Fruit fly (Drosophila melanogaster) whole organism, embryonic: ENCODE data around the gene yellow-f2.

Source experiments
- ATbp ChIP-seq: fragments of 200-800 bp; sonication (Bioruptor generic); optimal IDR thresholded peaks from 2 replicates; lab custom pipeline; 2017; ENCODE audit warnings: missing biosample characterization, mild to moderate bottlenecking, missing genetic modification characterization, missing genetic modification reagents
- Adf1 ChIP-seq: fragments of 200-800 bp; sonication (Bioruptor generic); IDR thresholded peaks from 2 replicates; pipeline ENCODE4 v1.3.6; 2022; ENCODE audit warnings: missing biosample characterization, missing genetic modification characterization
- Asciz ChIP-seq: fragments of 200-800 bp; sonication (Bioruptor generic); optimal IDR thresholded peaks from 2 replicates; lab custom pipeline; 2017; ENCODE audit warnings: missing biosample characterization, mild to moderate bottlenecking, missing genetic modification characterization, missing genetic modification reagents
- Atf3 ChIP-seq: fragments of 200-800 bp; sonication (Bioruptor generic); optimal IDR thresholded peaks from 3 replicates; lab custom pipeline; 2016; ENCODE audit warnings: missing biosample characterization, missing genetic modification characterization
- BEAF-32 ChIP-seq: fragments of 200-800 bp; sonication (Bioruptor generic); optimal IDR thresholded peaks from 3 replicates; lab custom pipeline; 2017; ENCODE audit warnings: missing biosample characterization, missing genetic modification characterization, mild to moderate bottlenecking, moderate library complexity, missing genetic modification reagents
- CG11398 ChIP-seq: fragments of 200-800 bp; sonication (Bioruptor generic); optimal IDR thresholded peaks from 2 replicates; lab custom pipeline; 2016; ENCODE audit warnings: missing biosample characterization, missing genetic modification characterization
- CG11696 ChIP-seq: fragments of 200-800 bp; sonication (Bioruptor generic); IDR thresholded peaks from 2 replicates; pipeline ENCODE4 v1.3.6; 2022; ENCODE audit warnings: missing biosample characterization, missing genetic modification characterization
- CG12769 ChIP-seq: fragments of 200-800 bp; sonication (Bioruptor generic); optimal IDR thresholded peaks from 2 replicates; lab custom pipeline; 2019; ENCODE audit warnings: missing biosample characterization, mild to moderate bottlenecking, missing genetic modification characterization, moderate library complexity
- CG12942 ChIP-seq: fragments of 200-800 bp; sonication (Bioruptor generic); optimal IDR thresholded peaks from 3 replicates; lab custom pipeline; 2016; ENCODE audit warnings: missing biosample characterization, missing genetic modification characterization
- CG1647 ChIP-seq: fragments of 200-800 bp; sonication (Bioruptor generic); optimal IDR thresholded peaks from 3 replicates; lab custom pipeline; 2016; ENCODE audit warnings: missing biosample characterization, missing genetic modification characterization
- CG17359 ChIP-seq: fragments of 200-800 bp; sonication (Bioruptor generic); optimal IDR thresholded peaks from 3 replicates; lab custom pipeline; 2018; ENCODE audit warnings: missing biosample characterization, mild to moderate bottlenecking, missing genetic modification characterization, moderate library complexity
- CG17385 ChIP-seq: fragments of 200-800 bp; sonication (Bioruptor generic); optimal IDR thresholded peaks from 3 replicates; lab custom pipeline; 2018; ENCODE audit warnings: missing biosample characterization, mild to moderate bottlenecking, missing genetic modification characterization
- CG2120 ChIP-seq: fragments of 200-800 bp; sonication (Bioruptor generic); optimal IDR thresholded peaks from 3 replicates; lab custom pipeline; 2016; ENCODE audit warnings: missing biosample characterization, missing genetic modification characterization
- CG2889 ChIP-seq: fragments of 200-800 bp; sonication (Bioruptor generic); IDR thresholded peaks from 3 replicates; pipeline ENCODE4 v1.3.6; 2022; ENCODE audit warnings: missing biosample characterization, missing genetic modification characterization
- CG32532 ChIP-seq: fragments of 200-800 bp; sonication (Bioruptor generic); IDR thresholded peaks from 2 replicates; pipeline ENCODE4 v1.3.6; 2022; ENCODE audit warnings: missing biosample characterization, missing genetic modification characterization
- CG7928 ChIP-seq: fragments of 200-800 bp; sonication (Bioruptor generic); optimal IDR thresholded peaks from 2 replicates; lab custom pipeline; 2017; ENCODE audit warnings: missing biosample characterization, mild to moderate bottlenecking, missing genetic modification characterization
- CG8359 ChIP-seq: fragments of 200-800 bp; sonication (Bioruptor generic); optimal IDR thresholded peaks from 2 replicates; lab custom pipeline; 2017; ENCODE audit warnings: missing biosample characterization, mild to moderate bottlenecking, missing genetic modification characterization, borderline replicate concordance
- CG8944 ChIP-seq: fragments of 200-800 bp; sonication (Bioruptor generic); optimal IDR thresholded peaks from 3 replicates; lab custom pipeline; 2016; ENCODE audit warnings: missing biosample characterization, missing genetic modification characterization
- E2f2 ChIP-seq: fragments of 200-800 bp; sonication (Bioruptor generic); IDR thresholded peaks from 2 replicates; pipeline ENCODE4 v1.3.6; 2022; ENCODE audit warnings: missing biosample characterization, missing genetic modification characterization
- Eip74EF ChIP-seq, 2 experiments: fragments of 200-800 bp in 1 of 2; fragments of >200 bp in 1 of 2; sonication (Bioruptor generic) in 1 of 2; optimal IDR thresholded peaks; 2 replicates each; lab custom pipeline; 2017 to 2019; ENCODE audit warnings: missing biosample characterization in 2 of 2, missing genetic modification characterization in 2 of 2, mild to moderate bottlenecking in 1 of 2, moderate library complexity in 1 of 2
- Fer2 ChIP-seq: fragments of 200-800 bp; sonication (Bioruptor generic); optimal IDR thresholded peaks from 2 replicates; lab custom pipeline; 2018; ENCODE audit warnings: missing biosample characterization, mild to moderate bottlenecking, missing genetic modification characterization, moderate library complexity
- Gug ChIP-seq: fragments of 200-800 bp; sonication (Bioruptor generic); IDR thresholded peaks from 4 replicates; pipeline ENCODE4 v1.3.6; 2022; ENCODE audit warnings: missing biosample characterization, missing genetic modification characterization
- HHEX ChIP-seq: fragments of 200-800 bp; sonication (Bioruptor generic); optimal IDR thresholded peaks from 3 replicates; lab custom pipeline; 2017; ENCODE audit warnings: missing biosample characterization, mild to moderate bottlenecking, missing genetic modification characterization, missing genetic modification reagents
- Hr39 ChIP-seq: fragments of >200 bp; optimal IDR thresholded peaks from 2 replicates; lab custom pipeline; 2017
- Mad ChIP-seq: fragments of 200-800 bp; sonication (Bioruptor generic); optimal IDR thresholded peaks from 2 replicates; lab custom pipeline; 2016; ENCODE audit warnings: missing biosample characterization, missing genetic modification characterization
- Mes4 ChIP-seq: fragments of 200-800 bp; sonication (Bioruptor generic); optimal IDR thresholded peaks from 2 replicates; lab custom pipeline; 2016; ENCODE audit warnings: missing biosample characterization, missing genetic modification characterization
- NFAT ChIP-seq: fragments of 200-800 bp; sonication (Bioruptor generic); IDR thresholded peaks from 2 replicates; pipeline ENCODE4 v1.3.6; 2022; ENCODE audit warnings: missing biosample characterization, missing genetic modification characterization
- Oli ChIP-seq: fragments of 200-800 bp; sonication (Bioruptor generic); optimal IDR thresholded peaks from 2 replicates; lab custom pipeline; 2018; ENCODE audit warnings: missing biosample characterization, mild to moderate bottlenecking, missing genetic modification characterization, moderate library complexity
- Pdp1 ChIP-seq, 2 experiments: fragments of 200-800 bp; sonication (Bioruptor generic); optimal IDR thresholded peaks; 3 replicates each; lab custom pipeline; 2016; ENCODE audit warnings: missing biosample characterization in 2 of 2, missing genetic modification characterization in 2 of 2, mild to moderate bottlenecking in 1 of 2, moderate library complexity in 1 of 2
- Scr ChIP-seq: fragments of 200-800 bp; sonication (Bioruptor generic); IDR thresholded peaks from 2 replicates; pipeline ENCODE4 v1.3.6; 2022; ENCODE audit warnings: missing biosample characterization, missing genetic modification characterization; ENCODE audit not compliant: partially characterized antibody
- ap ChIP-seq: fragments of 200-800 bp; sonication (Bioruptor generic); IDR thresholded peaks from 2 replicates; pipeline ENCODE4 v1.3.6; 2022; ENCODE audit warnings: missing biosample characterization, missing genetic modification characterization
- ara ChIP-seq: fragments of 200-800 bp; sonication (Bioruptor generic); IDR thresholded peaks from 2 replicates; pipeline ENCODE4 v1.3.6; 2022; ENCODE audit warnings: missing biosample characterization, missing genetic modification characterization
- chif ChIP-seq, 2 experiments: fragments of 200-800 bp; sonication (Bioruptor generic); optimal IDR thresholded peaks; 3 replicates each; lab custom pipeline; 2016; ENCODE audit warnings: missing biosample characterization in 2 of 2, missing genetic modification characterization in 2 of 2
- ci ChIP-seq: fragments of 200-800 bp; sonication (Bioruptor generic); IDR thresholded peaks from 3 replicates; pipeline ENCODE4 v1.3.6; 2022; ENCODE audit warnings: missing biosample characterization, missing genetic modification characterization
- crc ChIP-seq: fragments of 200-800 bp; sonication (Bioruptor generic); optimal IDR thresholded peaks from 2 replicates; lab custom pipeline; 2016; ENCODE audit warnings: missing biosample characterization, missing genetic modification characterization
- eve ChIP-seq, 2 experiments: fragments of >200 bp; optimal IDR thresholded peaks; 2 replicates each; lab custom pipeline; 2017; ENCODE audit warnings: missing biosample characterization in 2 of 2, missing genetic modification characterization in 2 of 2
- ftz-f1 ChIP-seq: fragments of 200-800 bp; sonication (Bioruptor generic); optimal IDR thresholded peaks from 2 replicates; lab custom pipeline; 2016; ENCODE audit warnings: missing biosample characterization, missing genetic modification characterization
- gcm ChIP-seq: fragments of 200-800 bp; sonication (Bioruptor generic); optimal IDR thresholded peaks from 2 replicates; lab custom pipeline; 2019; ENCODE audit warnings: missing biosample characterization, mild to moderate bottlenecking, missing genetic modification characterization, moderate library complexity
- gt ChIP-seq: fragments of 200-800 bp; sonication (Bioruptor generic); IDR thresholded peaks from 2 replicates; pipeline ENCODE4 v1.3.6; 2022; ENCODE audit warnings: missing biosample characterization, missing genetic modification characterization
- h ChIP-seq: fragments of >200 bp; optimal IDR thresholded peaks from 2 replicates; lab custom pipeline; 2017
- lab ChIP-seq: fragments of 200-800 bp; sonication (Bioruptor generic); optimal IDR thresholded peaks from 3 replicates; lab custom pipeline; 2017; ENCODE audit warnings: missing biosample characterization, missing genetic modification characterization, mild to moderate bottlenecking, moderate library complexity, missing genetic modification reagents
- nerfin-1 ChIP-seq: fragments of 200-800 bp; sonication (Bioruptor generic); optimal IDR thresholded peaks from 3 replicates; lab custom pipeline; 2019; ENCODE audit warnings: missing biosample characterization, mild to moderate bottlenecking, missing genetic modification characterization, moderate library complexity
- pan ChIP-seq, 4 experiments: fragments of >200 bp in 3 of 4; fragments of 200-800 bp in 1 of 4; sonication (Bioruptor generic) in 1 of 4; optimal IDR thresholded peaks in 3 of 4; IDR thresholded peaks in 1 of 4; 2 replicates each; pipeline versions ENCODE4 v1.3.6 to Lab custom; 2017 to 2022; ENCODE audit warnings: missing biosample characterization in 2 of 4, missing genetic modification characterization in 2 of 4, mixed read lengths in 1 of 4
- peb ChIP-seq: fragments of 200-800 bp; sonication (Bioruptor generic); IDR thresholded peaks from 2 replicates; pipeline ENCODE4 v1.3.6; 2022; ENCODE audit warnings: missing biosample characterization, missing genetic modification characterization
- phol ChIP-seq: fragments of 200-800 bp; sonication (Bioruptor generic); optimal IDR thresholded peaks from 3 replicates; lab custom pipeline; 2018; ENCODE audit warnings: missing biosample characterization, mild to moderate bottlenecking, missing genetic modification characterization, moderate library complexity
- repo ChIP-seq: fragments of 200-800 bp; sonication (Bioruptor generic); optimal IDR thresholded peaks from 2 replicates; lab custom pipeline; 2016; ENCODE audit warnings: missing biosample characterization, missing genetic modification characterization
- tll ChIP-seq, 2 experiments: fragments of 200-800 bp in 1 of 2; fragments of >200 bp in 1 of 2; sonication (Bioruptor generic) in 1 of 2; optimal IDR thresholded peaks; 2 replicates each; lab custom pipeline; 2017 to 2019; ENCODE audit warnings: missing biosample characterization in 2 of 2, missing genetic modification characterization in 2 of 2, mild to moderate bottlenecking in 1 of 2, moderate library complexity in 1 of 2
- ttk ChIP-seq: fragments of 200-800 bp; sonication (Bioruptor generic); IDR thresholded peaks from 2 replicates; pipeline ENCODE4 v2.1.2; 2022; ENCODE audit warnings: missing biosample characterization, missing genetic modification characterization
- tup ChIP-seq: fragments of 200-800 bp; sonication (Bioruptor generic); optimal IDR thresholded peaks from 2 replicates; lab custom pipeline; 2016; ENCODE audit warnings: missing biosample characterization, mild to moderate bottlenecking, missing genetic modification characterization, moderate library complexity
- zf30C ChIP-seq: fragments of 200-800 bp; sonication (Bioruptor generic); optimal IDR thresholded peaks from 3 replicates; lab custom pipeline; 2018; ENCODE audit warnings: missing biosample characterization, mild to moderate bottlenecking, missing genetic modification characterization

The yellow-f2 gene

dm6 chr3R:13012351-13012750 is 17.4 kb upstream of the yellow-f2 start (continued):
- peak; percentile 51 to 79 for TF ChIP-seq Pdp1 (GFP tag; optimal IDR thresholded peaks at IDR 0.05; lab: Kevin White, UChicago)
- peak; percentile 62; the same call in 1 of the 2 replicates for TF ChIP-seq ara (GFP tag; lab: Robert Waterston, UW)
- peak; percentile 66 for TF ChIP-seq CG8944 (GFP tag; lab: Kevin White, UChicago)
- peak; percentile 39 for TF ChIP-seq nerfin-1 (tag; lab: Kevin White, UChicago)
- TF ChIP-seq CG12942 (GFP tag; lab: Kevin White, UChicago) = peak; percentile 49
- TF ChIP-seq E2f2 = peak; percentile 45
- TF ChIP-seq crc = peak; percentile 54
- TF ChIP-seq h (lab: Kevin White, UChicago) = no peak
- peak; percentile 82 for TF ChIP-seq ci
- peak; percentile 17 for TF ChIP-seq ATbp (GFP tag; lab: Kevin White, UChicago)
- TF ChIP-seq CG8359 (GFP tag; lab: Kevin White, UChicago) = no peak
- TF ChIP-seq repo (GFP tag; lab: Kevin White, UChicago) = peak; percentile 47
- no peak for TF ChIP-seq Eip74EF (GFP tag; optimal IDR thresholded peaks at IDR 0.05; lab: Kevin White, UChicago)
- no peak for TF ChIP-seq Hr39
- peak; percentile 62 for TF ChIP-seq ap (GFP tag; lab: Robert Waterston, UW)
- TF ChIP-seq phol (tag; lab: Kevin White, UChicago) = peak; percentile 72
- TF ChIP-seq CG17385 (GFP tag; lab: Kevin White, UChicago) = peak; percentile 41
- TF ChIP-seq CG17359 (tag; lab: Kevin White, UChicago) = peak; percentile 65
- TF ChIP-seq Asciz (GFP tag; lab: Kevin White, UChicago) = no peak
- TF ChIP-seq gcm (GFP tag; lab: Kevin White, UChicago) = peak; percentile 54
- no peak for TF ChIP-seq Fer2 (tag; lab: Kevin White, UChicago)
- no peak; the same call in 1 of the 2 replicates for TF ChIP-seq peb (GFP tag; lab: Robert Waterston, UW)
- peak; percentile 48 for TF ChIP-seq ftz-f1
- TF ChIP-seq CG11696 (GFP tag; lab: Robert Waterston, UW) = peak; percentile 42; the same call in 1 of the 2 replicates
- no peak for TF ChIP-seq BEAF-32 (GFP tag; lab: Kevin White, UChicago)
- TF ChIP-seq tll (GFP tag; optimal IDR thresholded peaks at IDR 0.05; lab: Kevin White, UChicago) = peak in 1 of 2 experiments; percentile 55
- TF ChIP-seq CG7928 = no peak
- peak; percentile 38 for TF ChIP-seq Oli (tag; lab: Kevin White, UChicago)
- TF ChIP-seq zf30C (GFP tag; lab: Kevin White, UChicago) = no peak
- no peak for TF ChIP-seq eve (GFP tag; optimal IDR thresholded peaks at IDR 0.05; lab: Kevin White, UChicago)
- peak; percentile 58 for TF ChIP-seq NFAT (GFP tag; lab: Robert Waterston, UW)
- TF ChIP-seq CG2120 (GFP tag; lab: Kevin White, UChicago) = peak; percentile 72
- peak; percentile 66 for TF ChIP-seq CG1647 (GFP tag; lab: Kevin White, UChicago)
- peak; percentile 58 to 62 for TF ChIP-seq chif (GFP tag; optimal IDR thresholded peaks at IDR 0.05; lab: Kevin White, UChicago)
- TF ChIP-seq Adf1 = peak; percentile 27
- TF ChIP-seq ttk = peak; percentile 61; the same call in 1 of the 2 replicates
- TF ChIP-seq gt (GFP tag; lab: Robert Waterston, UW) = no peak
- TF ChIP-seq lab = peak; percentile 77
- TF ChIP-seq CG12769 (tag; lab: Kevin White, UChicago) = no peak
- TF ChIP-seq CG32532 (GFP tag; lab: Robert Waterston, UW) = peak; percentile 68; the same call in 1 of the 2 replicates
- peak; percentile 65; the same call in 3 of the 4 replicates for TF ChIP-seq Gug (GFP tag; lab: Robert Waterston, UW)
- peak; percentile 50 for TF ChIP-seq Mes4 (GFP tag; lab: Kevin White, UChicago)
- peak; percentile 51; the same call in 1 of the 3 replicates for TF ChIP-seq CG2889
- TF ChIP-seq pan (optimal IDR thresholded peaks at IDR 0.05; lab: Kevin White, UChicago) = no peak
- peak in 1 of 2 experiments; percentile 78 for TF ChIP-seq pan (GFP tag; optimal IDR thresholded peaks at IDR 0.05 in 1 of 2, IDR thresholded peaks at IDR 0.05 in 1 of 2)
- no peak for TF ChIP-seq Scr
- TF ChIP-seq tup (GFP tag; lab: Kevin White, UChicago) = peak; percentile 22
- no peak for TF ChIP-seq HHEX (GFP tag; lab: Kevin White, UChicago)
- TF ChIP-seq CG11398 (GFP tag; lab: Kevin White, UChicago) = no peak
- TF ChIP-seq Mad (GFP tag; lab: Kevin White, UChicago) = peak; percentile 61
- peak; percentile 21 for TF ChIP-seq Atf3 (GFP tag; lab: Kevin White, UChicago)
